Worm (Caenorhabditis elegans) whole organism, L1 larva: ENCODE measurements around the gene C50F7.9.

ENCODE experiments used
- C16A3.4 ChIP-seq: fragments of 150-350 bp; optimal IDR thresholded peaks from 2 replicates; lab custom pipeline; 2014; ENCODE audit warnings: missing biosample characterization, missing genetic modification characterization
- ama-1 ChIP-seq: fragments of 150-350 bp; optimal IDR thresholded peaks from 2 replicates; lab custom pipeline; 2014
- ces-1 ChIP-seq: fragments of 150-350 bp; optimal IDR thresholded peaks from 2 replicates; lab custom pipeline; 2014; ENCODE audit warnings: missing biosample characterization, missing genetic modification reagents, missing genetic modification characterization
- lin-13 ChIP-seq: fragments of 150-350 bp; optimal IDR thresholded peaks from 2 replicates; lab custom pipeline; 2014; ENCODE audit warnings: missing biosample characterization, missing genetic modification reagents, missing genetic modification characterization
- lin-14 ChIP-seq: fragments of 200-800 bp; sonication (Bioruptor generic); optimal IDR thresholded peaks from 2 replicates; lab custom pipeline; 2018; ENCODE audit warnings: mild to moderate bottlenecking, missing genetic modification characterization, moderate library complexity, missing compliant biosample characterization
- nhr-47 ChIP-seq: sonication (generic microtip); optimal IDR thresholded peaks from 2 replicates; lab custom pipeline; 2016; ENCODE audit warnings: mild to moderate bottlenecking, missing genetic modification characterization, moderate library complexity, missing compliant biosample characterization
- nhr-76 ChIP-seq: sonication (generic microtip); optimal IDR thresholded peaks from 2 replicates; lab custom pipeline; 2017; ENCODE audit warnings: missing biosample characterization, missing genetic modification characterization
- nhr-77 ChIP-seq: fragments of 150-350 bp; optimal IDR thresholded peaks from 2 replicates; lab custom pipeline; 2014; ENCODE audit warnings: missing biosample characterization, missing genetic modification characterization
- pqm-1 ChIP-seq: sonication (generic microtip); optimal IDR thresholded peaks from 3 replicates; lab custom pipeline; 2017; ENCODE audit warnings: missing biosample characterization, missing genetic modification characterization
- snpc-4 ChIP-seq: fragments of 150-350 bp; optimal IDR thresholded peaks from 2 replicates; lab custom pipeline; 2014; ENCODE audit warnings: missing biosample characterization, missing genetic modification characterization
- unc-62 ChIP-seq: fragments of 150-350 bp; optimal IDR thresholded peaks from 2 replicates; lab custom pipeline; 2014; ENCODE audit warnings: missing biosample characterization, missing genetic modification reagents, missing genetic modification characterization
- xbp-1 ChIP-seq: sonication (generic microtip); optimal IDR thresholded peaks from 2 replicates; lab custom pipeline; 2016; ENCODE audit warnings: missing genetic modification characterization, missing compliant biosample characterization
- ztf-11 ChIP-seq, 2 experiments: sonication (generic microtip); optimal IDR thresholded peaks; 2 replicates each; lab custom pipeline; 2016 to 2017; ENCODE audit warnings: missing genetic modification characterization in 2 of 2, missing biosample characterization in 1 of 2, missing compliant biosample characterization in 1 of 2
- ztf-4 ChIP-seq: fragments of 150-350 bp; optimal IDR thresholded peaks from 2 replicates; lab custom pipeline; 2014; ENCODE audit warnings: missing biosample characterization, missing genetic modification characterization

DNA sequence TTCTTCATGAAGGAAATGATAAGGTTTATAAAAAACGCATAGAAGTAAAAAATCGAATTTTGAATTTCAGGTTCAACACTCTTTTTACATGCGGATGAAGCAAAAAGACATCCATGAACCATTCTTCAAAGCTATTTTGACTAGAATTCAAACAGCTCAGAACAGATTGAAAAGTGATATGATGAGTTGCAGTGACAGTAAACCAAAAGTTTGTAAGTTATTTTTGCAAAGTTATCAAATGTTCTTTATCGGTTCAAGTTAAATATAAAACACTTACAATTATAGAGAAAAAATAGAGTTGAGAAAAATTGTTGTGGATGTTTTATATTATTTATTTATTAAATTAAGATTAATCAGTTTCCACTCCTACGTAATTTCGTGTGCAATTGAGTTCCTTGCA lies 39.4 kb downstream of the C50F7.9 start:
- TF ChIP-seq ama-1 (lab: Kevin White, UChicago) (no peak), lin-13 (GFP tag; lab: Kevin White, UChicago) (no peak), xbp-1 (tag; lab: Kevin White, UChicago) (no peak), nhr-77 (tag; lab: Kevin White, UChicago) (no peak), lin-14 (no peak), ztf-11 (tag; optimal IDR thresholded peaks at IDR 0.05; lab: Kevin White, UChicago) (no peak), ztf-4 (tag; lab: Kevin White, UChicago) (no peak), ces-1 (GFP tag; lab: Kevin White, UChicago) (no peak), C16A3.4 (tag; lab: Kevin White, UChicago) (no peak), nhr-47 (tag; lab: Kevin White, UChicago) (no peak), pqm-1 (tag; lab: Kevin White, UChicago) (no peak), nhr-76 (no peak), unc-62 (GFP tag; lab: Kevin White, UChicago) (no peak), snpc-4 (tag; lab: Kevin White, UChicago) (no peak)
